Worm (Caenorhabditis elegans): ENCODE data around the gene F09E10.6.

ce11 chrX:1477932-1478331 lies 19.5 kb downstream of the F09E10.6 start:
- TF ChIP-seq klf-2 (GFP tag; conservative IDR thresholded peaks at IDR 0.05) (no peak), ztf-29 (GFP tag; IDR thresholded peaks at IDR 0.05) (no peak), med-1 (GFP tag; optimal IDR thresholded peaks at IDR 0.05; ENCODE audit: insufficient read depth) (no peak), tab-1 (GFP tag; IDR thresholded peaks at IDR 0.05) (no peak), ref-1 (GFP tag; conservative IDR thresholded peaks at IDR 0.05) (no peak)
